Fruit fly (Drosophila melanogaster) whole organism, pupa: ENCODE data around the gene CG43922.

Source experiments
- CG10348 ChIP-seq: fragments of 200-800 bp; sonication (Bioruptor generic); IDR thresholded peaks from 2 replicates; pipeline ENCODE4 v1.3.6; 2022; ENCODE audit warnings: missing biosample characterization, missing genetic modification characterization
- CG12605 ChIP-seq: fragments of 200-800 bp; sonication (Bioruptor generic); IDR thresholded peaks from 2 replicates; pipeline ENCODE4 v1.3.6; 2022; ENCODE audit warnings: missing biosample characterization, missing genetic modification characterization
- CG13204 ChIP-seq: fragments of 200-800 bp; sonication (Bioruptor generic); optimal IDR thresholded peaks from 2 replicates; lab custom pipeline; 2018; ENCODE audit warnings: missing biosample characterization, mild to moderate bottlenecking, missing genetic modification characterization, moderate library complexity
- CG14655 ChIP-seq: fragments of 200-800 bp; sonication (Bioruptor generic); optimal IDR thresholded peaks from 3 replicates; lab custom pipeline; 2017; ENCODE audit warnings: mild to moderate bottlenecking, missing biosample characterization, missing genetic modification reagents, missing genetic modification characterization
- CG17806 ChIP-seq: fragments of 200-800 bp; sonication (Bioruptor generic); optimal IDR thresholded peaks from 2 replicates; lab custom pipeline; 2018; ENCODE audit warnings: missing biosample characterization, mild to moderate bottlenecking, missing genetic modification characterization, moderate library complexity
- CG34367 ChIP-seq: fragments of 200-800 bp; sonication (Bioruptor generic); optimal IDR thresholded peaks from 2 replicates; lab custom pipeline; 2018; ENCODE audit warnings: missing biosample characterization, mild to moderate bottlenecking, missing genetic modification characterization
- CG8301 ChIP-seq: fragments of 200-800 bp; sonication (Bioruptor generic); optimal IDR thresholded peaks from 2 replicates; lab custom pipeline; 2018; ENCODE audit warnings: missing biosample characterization, mild to moderate bottlenecking, missing genetic modification characterization
- CG9948 ChIP-seq: fragments of 200-800 bp; sonication (Bioruptor generic); optimal IDR thresholded peaks from 2 replicates; lab custom pipeline; 2018; ENCODE audit warnings: missing biosample characterization, mild to moderate bottlenecking, missing genetic modification characterization, moderate library complexity
- D1 ChIP-seq: fragments of 200-800 bp; sonication (Bioruptor generic); optimal IDR thresholded peaks from 2 replicates; lab custom pipeline; 2018; ENCODE audit warnings: missing biosample characterization, mild to moderate bottlenecking, missing genetic modification characterization, moderate library complexity
- EcR ChIP-seq: fragments of 200-800 bp; sonication (Bioruptor generic); optimal IDR thresholded peaks from 3 replicates; lab custom pipeline; 2019; ENCODE audit warnings: missing biosample characterization, missing genetic modification characterization, mild to moderate bottlenecking, moderate library complexity, missing genetic modification reagents
- Pif1A ChIP-seq: fragments of 200-800 bp; sonication (Bioruptor generic); optimal IDR thresholded peaks from 3 replicates; lab custom pipeline; 2016; ENCODE audit warnings: missing biosample characterization, missing genetic modification characterization
- Pif1B ChIP-seq: fragments of 200-800 bp; sonication (Bioruptor generic); optimal IDR thresholded peaks from 3 replicates; lab custom pipeline; 2016; ENCODE audit warnings: missing biosample characterization, missing genetic modification characterization
- gl ChIP-seq: fragments of 200-800 bp; sonication (Bioruptor generic); optimal IDR thresholded peaks from 2 replicates; lab custom pipeline; 2018; ENCODE audit warnings: missing biosample characterization, mild to moderate bottlenecking, missing genetic modification characterization

DNA sequence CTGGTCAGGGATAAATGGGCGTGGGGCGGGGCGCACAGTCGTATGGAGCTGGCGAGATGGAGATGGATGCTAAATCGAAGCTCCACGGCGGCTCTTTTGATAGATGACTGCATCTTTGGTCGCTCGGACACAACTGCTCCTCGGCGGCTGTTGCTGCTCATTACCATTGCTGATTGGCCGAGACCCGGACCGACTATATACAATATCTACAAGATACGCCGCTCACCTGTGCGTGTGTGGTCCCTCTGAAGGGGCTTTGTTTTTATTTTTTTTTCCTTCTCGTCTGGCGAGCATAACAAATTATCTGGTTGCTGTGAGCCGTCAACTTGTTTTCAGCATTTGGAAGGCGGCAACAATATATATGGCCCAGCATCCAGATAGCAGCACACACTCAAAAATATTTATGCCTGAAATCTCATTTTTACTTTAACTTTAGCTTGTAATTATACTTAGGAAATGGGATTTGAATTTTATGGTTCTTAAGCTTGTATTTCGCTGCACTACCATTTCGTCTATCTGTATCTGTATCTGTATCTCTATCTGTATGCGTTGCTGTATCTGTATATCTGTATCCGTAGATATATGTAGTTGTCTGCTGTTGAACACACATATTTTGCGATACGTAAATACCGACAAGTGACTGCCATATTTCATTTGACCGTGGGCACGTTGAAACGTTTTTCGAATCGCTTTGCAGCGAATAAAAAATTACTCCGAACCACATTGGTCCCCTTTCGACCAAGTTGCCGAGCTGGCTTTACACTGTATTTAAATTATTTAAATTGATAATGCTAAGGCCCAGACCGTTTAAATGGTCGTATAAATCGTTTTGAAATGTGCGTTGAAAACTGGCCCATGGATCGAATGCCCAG is 34.4 kb downstream of the CG43922 start:
- TF ChIP-seq EcR (GFP tag; lab: Kevin White, UChicago) (no peak), CG12605 (GFP tag; lab: Robert Waterston, UW) (no peak), CG34367 (tag; lab: Kevin White, UChicago) (no peak), gl (tag; lab: Kevin White, UChicago) (no peak), CG17806 (tag; lab: Kevin White, UChicago) (no peak), Pif1A (GFP tag; lab: Kevin White, UChicago) (no peak), CG14655 (GFP tag; lab: Kevin White, UChicago) (no peak), CG13204 (GFP tag; lab: Kevin White, UChicago) (no peak), CG9948 (tag; lab: Kevin White, UChicago) (no peak), D1 (tag; lab: Kevin White, UChicago) (no peak), CG8301 (no peak), CG10348 (no peak), Pif1B (GFP tag; lab: Kevin White, UChicago) (no peak)
